Worm (Caenorhabditis elegans) whole organism, mixed stage, embryonic: Measurements from ENCODE around the gene fbxa-206.

Experiments used
- blmp-1 ChIP-seq: fragments of 150-350 bp; optimal IDR thresholded peaks from 2 replicates; lab custom pipeline; 2014; ENCODE audit warnings: missing biosample characterization, missing genetic modification characterization
- sem-2 ChIP-seq: fragments of 200-800 bp; sonication (Bioruptor generic); optimal IDR thresholded peaks from 2 replicates; lab custom pipeline; 2018; ENCODE audit warnings: mild to moderate bottlenecking, missing genetic modification characterization, missing compliant biosample characterization
- unc-120 ChIP-seq: sonication (generic microtip); optimal IDR thresholded peaks from 2 replicates; lab custom pipeline; 2017; ENCODE audit warnings: missing genetic modification characterization, missing compliant biosample characterization; ENCODE audit not compliant: poor library complexity, severe bottlenecking
- unc-62 ChIP-seq: fragments of 150-350 bp; optimal IDR thresholded peaks from 2 replicates; lab custom pipeline; 2014; ENCODE audit warnings: missing biosample characterization, missing genetic modification reagents, missing genetic modification characterization

DNA sequence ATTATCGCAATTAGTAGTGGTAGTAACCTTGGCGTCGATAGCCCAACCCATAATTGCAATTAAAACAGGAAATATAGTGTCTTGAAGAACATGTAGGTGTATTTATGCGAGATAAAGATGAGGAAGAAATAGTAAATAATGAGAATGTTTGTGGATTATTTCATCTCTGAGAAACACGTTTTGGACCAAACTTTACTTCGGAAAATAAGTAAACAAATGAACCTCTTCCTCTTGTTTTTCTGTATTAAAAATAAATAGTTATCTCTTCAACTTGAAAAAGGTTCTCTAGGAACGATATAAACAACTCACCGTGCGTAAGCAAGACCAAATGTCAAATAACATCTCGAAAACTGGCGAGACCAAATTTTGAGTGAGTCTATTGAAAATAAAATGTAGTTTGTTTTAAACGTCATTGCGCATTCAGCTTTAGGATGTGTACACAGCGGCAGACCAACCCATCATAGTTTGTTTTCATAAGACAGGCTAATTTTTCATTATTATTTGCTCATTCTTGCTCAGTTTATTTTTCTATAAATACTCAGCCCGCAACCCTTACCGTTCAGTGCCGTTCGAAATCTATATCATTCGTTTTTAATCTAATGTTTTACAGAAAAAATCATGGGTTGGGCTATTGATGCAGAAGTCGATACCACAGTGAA, 35.9 kb downstream of the fbxa-206 start, which contains the start of the genes F09C6.11 and F09C6.12:
- TF ChIP-seq sem-2 (GFP tag; lab: Kevin White, UChicago) (no peak), blmp-1 (tag; lab: Kevin White, UChicago) (no peak), unc-120 (no peak), unc-62 (GFP tag; lab: Kevin White, UChicago) (no peak)
